Fruit fly (Drosophila melanogaster) whole organism, pupa: ENCODE data around the gene CG43703.

Experiments used
- CG10348 ChIP-seq: fragments of 200-800 bp; sonication (Bioruptor generic); IDR thresholded peaks from 2 replicates; pipeline ENCODE4 v1.3.6; 2022; ENCODE audit warnings: missing biosample characterization, missing genetic modification characterization
- CG12605 ChIP-seq: fragments of 200-800 bp; sonication (Bioruptor generic); IDR thresholded peaks from 2 replicates; pipeline ENCODE4 v1.3.6; 2022; ENCODE audit warnings: missing biosample characterization, missing genetic modification characterization
- CG13204 ChIP-seq: fragments of 200-800 bp; sonication (Bioruptor generic); optimal IDR thresholded peaks from 2 replicates; lab custom pipeline; 2018; ENCODE audit warnings: missing biosample characterization, mild to moderate bottlenecking, missing genetic modification characterization, moderate library complexity
- CG14655 ChIP-seq: fragments of 200-800 bp; sonication (Bioruptor generic); optimal IDR thresholded peaks from 3 replicates; lab custom pipeline; 2017; ENCODE audit warnings: mild to moderate bottlenecking, missing biosample characterization, missing genetic modification reagents, missing genetic modification characterization
- CG15710 ChIP-seq: fragments of 200-800 bp; sonication (Bioruptor generic); optimal IDR thresholded peaks from 2 replicates; lab custom pipeline; 2018; ENCODE audit warnings: missing biosample characterization, mild to moderate bottlenecking, missing genetic modification characterization, moderate library complexity
- CG17806 ChIP-seq: fragments of 200-800 bp; sonication (Bioruptor generic); optimal IDR thresholded peaks from 2 replicates; lab custom pipeline; 2018; ENCODE audit warnings: missing biosample characterization, mild to moderate bottlenecking, missing genetic modification characterization, moderate library complexity
- CG32121 ChIP-seq: fragments of 200-800 bp; sonication (Bioruptor generic); IDR thresholded peaks from 2 replicates; pipeline ENCODE4 v1.3.6; 2022; ENCODE audit warnings: missing biosample characterization, missing genetic modification characterization
- CG34367 ChIP-seq: fragments of 200-800 bp; sonication (Bioruptor generic); optimal IDR thresholded peaks from 2 replicates; lab custom pipeline; 2018; ENCODE audit warnings: missing biosample characterization, mild to moderate bottlenecking, missing genetic modification characterization
- CG4496 ChIP-seq: fragments of 200-800 bp; sonication (Bioruptor generic); IDR thresholded peaks from 3 replicates; pipeline ENCODE4 v1.3.6; 2022; ENCODE audit warnings: missing biosample characterization, missing genetic modification characterization
- CG8159 ChIP-seq: fragments of 200-800 bp; sonication (Bioruptor generic); optimal IDR thresholded peaks from 3 replicates; lab custom pipeline; 2018; ENCODE audit warnings: missing biosample characterization, mild to moderate bottlenecking, missing genetic modification characterization, moderate library complexity
- CG8301 ChIP-seq: fragments of 200-800 bp; sonication (Bioruptor generic); optimal IDR thresholded peaks from 2 replicates; lab custom pipeline; 2018; ENCODE audit warnings: missing biosample characterization, mild to moderate bottlenecking, missing genetic modification characterization
- CG9948 ChIP-seq: fragments of 200-800 bp; sonication (Bioruptor generic); optimal IDR thresholded peaks from 2 replicates; lab custom pipeline; 2018; ENCODE audit warnings: missing biosample characterization, mild to moderate bottlenecking, missing genetic modification characterization, moderate library complexity
- D1 ChIP-seq: fragments of 200-800 bp; sonication (Bioruptor generic); optimal IDR thresholded peaks from 2 replicates; lab custom pipeline; 2018; ENCODE audit warnings: missing biosample characterization, mild to moderate bottlenecking, missing genetic modification characterization, moderate library complexity
- EcR ChIP-seq: fragments of 200-800 bp; sonication (Bioruptor generic); optimal IDR thresholded peaks from 3 replicates; lab custom pipeline; 2019; ENCODE audit warnings: missing biosample characterization, missing genetic modification characterization, mild to moderate bottlenecking, moderate library complexity, missing genetic modification reagents
- Ets98B ChIP-seq: fragments of 200-800 bp; sonication (Bioruptor generic); IDR thresholded peaks from 2 replicates; pipeline ENCODE4 v1.3.6; 2022; ENCODE audit warnings: missing biosample characterization, missing genetic modification characterization
- Pif1A ChIP-seq: fragments of 200-800 bp; sonication (Bioruptor generic); optimal IDR thresholded peaks from 3 replicates; lab custom pipeline; 2016; ENCODE audit warnings: missing biosample characterization, missing genetic modification characterization
- Pif1B ChIP-seq: fragments of 200-800 bp; sonication (Bioruptor generic); optimal IDR thresholded peaks from 3 replicates; lab custom pipeline; 2016; ENCODE audit warnings: missing biosample characterization, missing genetic modification characterization
- Snoo ChIP-seq: fragments of 200-800 bp; sonication (Bioruptor generic); optimal IDR thresholded peaks from 3 replicates; lab custom pipeline; 2017; ENCODE audit warnings: missing biosample characterization, mild to moderate bottlenecking, missing genetic modification characterization, inconsistent platforms
- fd96Ca ChIP-seq: fragments of 200-800 bp; sonication (Bioruptor generic); IDR thresholded peaks from 3 replicates; pipeline ENCODE4 v1.3.6; 2022; ENCODE audit warnings: missing biosample characterization, missing genetic modification characterization
- gl ChIP-seq: fragments of 200-800 bp; sonication (Bioruptor generic); optimal IDR thresholded peaks from 2 replicates; lab custom pipeline; 2018; ENCODE audit warnings: missing biosample characterization, mild to moderate bottlenecking, missing genetic modification characterization
- rn ChIP-seq: fragments of 200-800 bp; sonication (Bioruptor generic); IDR thresholded peaks from 2 replicates; pipeline ENCODE4 v1.3.6; 2022; ENCODE audit warnings: missing biosample characterization, missing genetic modification characterization

CG43703 gene

dm6 chr2L:3784268-3784997 is 19.1 kb downstream of the CG43703 start, which contains the start of gene CG31960:
Gene CG31960, plus strand, starts transcription at chr2L:3784947.
- TF ChIP-seq gl (no peak), CG14655 (GFP tag; lab: Kevin White, UChicago) (no peak), CG13204 (GFP tag; lab: Kevin White, UChicago) (no peak), CG8159 (tag; lab: Kevin White, UChicago) (no peak), fd96Ca (GFP tag; lab: Robert Waterston, UW) (no peak), CG12605 (no peak), CG34367 (tag; lab: Kevin White, UChicago) (no peak), CG8301 (tag; lab: Kevin White, UChicago) (no peak)

dm6 chr2L:3785402-3785801 is 20.1 kb downstream of the CG43703 start:
- TF ChIP-seq CG17806 (no peak), D1 (tag; lab: Kevin White, UChicago) (no peak), EcR (GFP tag; lab: Kevin White, UChicago) (no peak), CG4496 (no peak), rn (GFP tag; lab: Robert Waterston, UW) (no peak), Pif1B (no peak), Ets98B (GFP tag; lab: Robert Waterston, UW) (no peak), CG9948 (tag; lab: Kevin White, UChicago) (no peak), Snoo (tag; lab: Kevin White, UChicago) (no peak), CG14655 (GFP tag; lab: Kevin White, UChicago) (no peak), CG10348 (no peak), Pif1A (GFP tag; lab: Kevin White, UChicago) (no peak), CG12605 (no peak), CG13204 (GFP tag; lab: Kevin White, UChicago) (no peak), CG8301 (tag; lab: Kevin White, UChicago) (no peak)

dm6 chr2L:3786246-3786645 is 21.0 kb downstream of the CG43703 start:
- TF ChIP-seq fd96Ca (GFP tag; lab: Robert Waterston, UW) (no peak; the same call in 2 of the 3 replicates), Pif1B (no peak), gl (no peak), D1 (tag; lab: Kevin White, UChicago) (no peak), CG8159 (tag; lab: Kevin White, UChicago) (no peak), CG14655 (GFP tag; lab: Kevin White, UChicago) (no peak), Ets98B (GFP tag; lab: Robert Waterston, UW) (peak; percentile 20; the same call in 1 of the 2 replicates), EcR (GFP tag; lab: Kevin White, UChicago) (no peak), CG13204 (GFP tag; lab: Kevin White, UChicago) (no peak), CG34367 (tag; lab: Kevin White, UChicago) (no peak), CG32121 (GFP tag; lab: Robert Waterston, UW) (no peak), CG10348 (no peak), Snoo (tag; lab: Kevin White, UChicago) (peak; percentile 42), CG17806 (peak; percentile 20), Pif1A (GFP tag; lab: Kevin White, UChicago) (no peak), CG12605 (peak; percentile 14; the same call in 1 of the 2 replicates), CG15710 (tag; lab: Kevin White, UChicago) (peak; percentile 53), CG9948 (tag; lab: Kevin White, UChicago) (no peak), rn (GFP tag; lab: Robert Waterston, UW) (peak; percentile 50), CG4496 (peak; percentile 86), CG8301 (tag; lab: Kevin White, UChicago) (no peak)

- no peak for TF ChIP-seq Snoo (tag; lab: Kevin White, UChicago)
- TF ChIP-seq CG13204 (GFP tag; lab: Kevin White, UChicago) = peak; percentile 55
- no peak for TF ChIP-seq CG34367 (tag; lab: Kevin White, UChicago)
- TF ChIP-seq CG12605 = 0 out of 2 replicates have a peak, but pooled peaks have one; percentile 22
- TF ChIP-seq rn (GFP tag; lab: Robert Waterston, UW) = no peak
- TF ChIP-seq CG8159 (tag; lab: Kevin White, UChicago) = no peak
- TF ChIP-seq Ets98B (GFP tag; lab: Robert Waterston, UW) = peak; percentile 71; the same call in 1 of the 2 replicates
- no peak for TF ChIP-seq D1 (tag; lab: Kevin White, UChicago)
- no peak for TF ChIP-seq CG17806
- TF ChIP-seq CG8301 (tag; lab: Kevin White, UChicago) = no peak
- peak; percentile 48 for TF ChIP-seq EcR (GFP tag; lab: Kevin White, UChicago)
- TF ChIP-seq Pif1B = peak; percentile 60
- TF ChIP-seq CG14655 (GFP tag; lab: Kevin White, UChicago) = no peak
- no peak for TF ChIP-seq CG10348
- TF ChIP-seq gl = peak; percentile 25
- TF ChIP-seq CG4496 = 0 out of 3 replicates have a peak, but pooled peaks have one; percentile 40
- TF ChIP-seq CG32121 (GFP tag; lab: Robert Waterston, UW) = peak; percentile 62
- TF ChIP-seq CG9948 (tag; lab: Kevin White, UChicago) = no peak
- peak; percentile 64 for TF ChIP-seq Pif1A (GFP tag; lab: Kevin White, UChicago)
- TF ChIP-seq fd96Ca (GFP tag; lab: Robert Waterston, UW) = 0 out of 3 replicates have a peak, but pooled peaks have one; percentile 39
- TF ChIP-seq CG15710 (tag; lab: Kevin White, UChicago) = no peak
Observed at dm6 chr2L:3787028-3787427, 21.7 kb downstream of the CG43703 start, which contains the start of gene bark. Gene bark, plus strand, starts transcription at chr2L:3787167.

dm6 chr2L:3788150-3788549 is 22.9 kb downstream of the CG43703 start:
- no peak for TF ChIP-seq CG10348
- no peak for TF ChIP-seq fd96Ca (GFP tag; lab: Robert Waterston, UW)
- TF ChIP-seq CG15710 (tag; lab: Kevin White, UChicago) = no peak
- no peak for TF ChIP-seq CG12605
